Worm (Caenorhabditis elegans): ENCODE data around the gene clec-224.
A peak's percentile ranks its signal among the peaks of the same experiment; 100 is the strongest.

The clec-224 gene

DNA sequence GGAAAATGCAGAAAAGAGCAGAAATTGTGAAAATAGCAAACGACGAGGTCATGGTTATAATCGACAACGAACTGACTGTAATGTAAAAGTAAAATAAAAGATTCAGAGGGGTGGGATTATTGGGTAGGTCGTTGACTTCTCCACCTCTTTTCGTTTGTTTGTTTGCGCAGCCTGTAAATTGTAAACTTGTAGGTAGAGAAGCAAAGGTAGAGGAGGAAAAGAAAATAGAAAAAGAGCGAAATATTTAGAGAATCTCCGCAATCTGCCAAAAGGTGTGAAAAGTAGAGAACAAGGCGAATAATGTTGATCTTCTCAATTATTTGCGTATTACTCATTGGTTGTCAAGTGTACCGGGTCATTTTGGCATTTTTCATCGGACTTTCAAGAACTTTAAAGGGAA lies 8.1 kb upstream of the clec-224 start, which contains the start of gene ZK863.8:
Gene ZK863.8 (minus strand): TSS at position 173 of the 400 bp plus-strand sequence.
- TF ChIP-seq K12H6.12 (tag; optimal IDR thresholded peaks at IDR 0.05): no peak
- TF ChIP-seq snpc-4 (GFP tag; optimal IDR thresholded peaks at IDR 0.05): no peak
- no peak for TF ChIP-seq snpc-4 (tag; optimal IDR thresholded peaks at IDR 0.05)
- no peak for TF ChIP-seq athp-1 (tag; optimal IDR thresholded peaks at IDR 0.05)
- no peak for TF ChIP-seq B0336.3 (GFP tag; IDR thresholded peaks at IDR 0.05)
- no peak for TF ChIP-seq nhr-80 (tag; optimal IDR thresholded peaks at IDR 0.05)
- no peak for TF ChIP-seq bed-2 (GFP tag; IDR thresholded peaks at IDR 0.05)
- TF ChIP-seq Y67H2A.10 (GFP tag; conservative IDR thresholded peaks at IDR 0.05): no peak
- TF ChIP-seq aptf-2 (GFP tag; conservative IDR thresholded peaks at IDR 0.05): no peak
- no peak for TF ChIP-seq mes-4 (tag; optimal IDR thresholded peaks at IDR 0.05)
- no peak for TF ChIP-seq F33H1.4 (GFP tag; IDR thresholded peaks at IDR 0.05)
- TF ChIP-seq hlh-26 (GFP tag; conservative IDR thresholded peaks at IDR 0.05): no peak
- TF ChIP-seq chd-7 (tag; optimal IDR thresholded peaks at IDR 0.05): no peak

DNA sequence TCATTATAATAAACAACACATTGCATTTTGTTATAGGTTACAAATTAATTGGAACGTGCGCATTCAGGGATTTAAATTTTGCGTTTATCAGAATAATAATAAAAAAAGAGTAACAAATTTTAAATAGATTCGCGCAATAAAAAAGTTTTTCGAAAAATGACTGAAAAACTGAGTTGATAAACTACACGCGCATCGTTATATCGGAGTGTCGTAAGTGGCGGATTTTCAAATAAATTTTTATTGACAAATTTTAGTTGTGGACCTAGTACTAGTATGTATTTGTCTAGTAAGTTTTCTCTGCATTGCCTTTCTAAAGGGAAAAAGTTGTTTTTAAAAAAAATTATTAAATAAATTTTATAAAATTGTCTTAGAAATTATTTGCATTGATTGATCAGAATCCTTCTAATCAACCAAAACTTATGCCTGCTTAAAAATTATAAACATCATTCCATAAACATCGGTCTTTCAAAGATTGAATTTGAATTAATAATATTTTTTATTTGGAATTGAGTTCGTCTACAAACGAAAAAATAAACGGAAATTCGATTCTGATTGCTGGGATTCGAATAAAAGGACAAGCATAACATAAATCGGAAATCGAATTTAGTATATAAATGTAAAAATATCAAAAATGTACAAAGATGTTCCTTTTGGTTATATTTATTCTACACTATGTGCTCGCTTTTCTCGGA lies 5.2 kb upstream of the clec-224 start, which contains the start of gene srd-4:
Gene srd-4 (plus strand): TSS at position 642 of the 692 bp plus-strand sequence.
- TF ChIP-seq Y67H2A.10 (GFP tag; conservative IDR thresholded peaks at IDR 0.05) (no peak), efl-1 (GFP tag; optimal IDR thresholded peaks at IDR 0.05) (peak; percentile 47), cebp-1 (GFP tag; IDR thresholded peaks at IDR 0.05) (no peak), cebp-1 (tag; optimal IDR thresholded peaks at IDR 0.05) (no peak), unc-130 (GFP tag; optimal IDR thresholded peaks at IDR 0.05) (no peak), K11D2.4 (GFP tag; IDR thresholded peaks at IDR 0.05) (no peak), rpc-1 (optimal IDR thresholded peaks at IDR 0.05) (no peak), rpc-1 (tag; optimal IDR thresholded peaks at IDR 0.05) (no peak), lin-35 (GFP tag; optimal IDR thresholded peaks at IDR 0.05) (peak in 1 of 3 experiments; percentile 55), nfya-1 (tag; optimal IDR thresholded peaks at IDR 0.05; ENCODE audit: borderline replicate concordance, insufficient read depth) (no peak), bed-2 (GFP tag; IDR thresholded peaks at IDR 0.05) (no peak), madf-10 (tag; optimal IDR thresholded peaks at IDR 0.05) (no peak), snpc-3.4 (tag; optimal IDR thresholded peaks at IDR 0.05) (no peak), xnd-1 (tag; optimal IDR thresholded peaks at IDR 0.05) (no peak), hrde-1 (tag; optimal IDR thresholded peaks at IDR 0.05; ENCODE audit: borderline replicate concordance) (no peak), hsf-1 (GFP tag; IDR thresholded peaks at IDR 0.05) (no peak), F33H1.4 (GFP tag; IDR thresholded peaks at IDR 0.05) (no peak), ztf-25 (GFP tag; IDR thresholded peaks at IDR 0.05) (no peak), rec-8 (tag; optimal IDR thresholded peaks at IDR 0.05) (no peak), snpc-4 (GFP tag; optimal IDR thresholded peaks at IDR 0.05) (no peak), snpc-4 (tag; optimal IDR thresholded peaks at IDR 0.05) (no peak), snpc-1.1 (tag; optimal IDR thresholded peaks at IDR 0.05; ENCODE audit: insufficient read depth) (no peak), B0336.3 (GFP tag; IDR thresholded peaks at IDR 0.05) (no peak), ztf-18 (tag; optimal IDR thresholded peaks at IDR 0.05) (no peak), D2030.7 (GFP tag; IDR thresholded peaks at IDR 0.05) (no peak), F52B5.7 (tag; optimal IDR thresholded peaks at IDR 0.05) (no peak), aptf-3 (GFP tag; IDR thresholded peaks at IDR 0.05) (no peak), lin-54 (GFP tag; optimal IDR thresholded peaks at IDR 0.05) (peak; percentile 81), F57A8.1 (GFP tag; optimal IDR thresholded peaks at IDR 0.05) (no peak), F22D6.2 (tag; optimal IDR thresholded peaks at IDR 0.05) (no peak), zim-3 (tag; optimal IDR thresholded peaks at IDR 0.05) (no peak), mxl-1 (tag; optimal IDR thresholded peaks at IDR 0.05) (no peak), F49E8.2 (tag; optimal IDR thresholded peaks at IDR 0.05; ENCODE audit: insufficient read depth) (no peak), F23B12.7 (tag; optimal IDR thresholded peaks at IDR 0.05; ENCODE audit: insufficient read depth) (no peak), attf-3 (GFP tag; conservative IDR thresholded peaks at IDR 0.05) (peak; percentile 90), dpl-1 (GFP tag; optimal IDR thresholded peaks at IDR 0.05) (peak; percentile 34), nhr-90 (tag; optimal IDR thresholded peaks at IDR 0.05) (no peak), nhr-120 (GFP tag; IDR thresholded peaks at IDR 0.05) (no peak), ceh-27 (GFP tag; optimal IDR thresholded peaks at IDR 0.05) (no peak)
